Worm (Caenorhabditis elegans): ENCODE data around the gene kvs-3.

kvs-3 gene

DNA sequence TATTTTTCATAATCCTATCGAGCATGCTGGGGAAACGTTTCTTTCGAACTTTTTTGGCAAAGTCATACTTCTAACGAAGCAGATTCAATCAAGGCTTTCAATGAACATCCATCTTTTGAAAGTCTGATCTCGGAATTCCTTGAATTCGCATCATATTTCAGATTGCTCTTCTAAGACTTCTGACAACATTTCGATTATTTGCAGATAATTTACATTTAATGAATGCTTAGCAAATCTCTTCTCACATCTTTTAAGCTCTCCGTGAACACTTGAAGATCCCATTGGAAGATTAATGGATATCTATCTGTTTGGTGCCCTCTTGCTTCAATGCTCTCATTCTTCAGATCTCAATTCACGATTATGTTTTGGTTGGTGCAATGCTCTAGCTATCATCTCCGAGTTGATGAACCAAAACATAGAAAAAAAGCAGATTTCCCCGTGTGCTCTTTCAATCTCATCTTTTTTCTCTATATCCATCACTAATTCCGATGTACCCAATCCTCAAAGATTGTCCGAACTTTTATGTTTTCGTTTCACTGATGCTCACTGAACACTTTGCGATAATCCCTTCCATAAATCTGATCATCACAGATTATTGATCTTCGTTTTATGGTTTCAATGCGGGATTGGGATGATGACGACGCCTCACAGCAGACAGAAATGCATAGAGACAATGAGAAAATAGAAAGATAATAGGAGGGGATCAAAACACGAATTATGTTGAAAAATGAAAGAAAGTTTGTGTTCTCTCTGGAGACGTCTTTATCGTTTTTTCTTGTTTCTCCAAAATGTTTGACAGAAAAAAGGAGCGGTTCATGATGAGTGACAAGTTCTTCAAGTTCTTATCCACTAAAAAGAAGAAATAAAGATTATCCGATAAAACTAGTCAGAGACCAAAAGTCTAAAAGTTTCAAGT lies 43.7 kb upstream of the kvs-3 start (continued):
- TF ChIP-seq unc-130 (GFP tag; optimal IDR thresholded peaks at IDR 0.05) (no peak), nhr-76 (tag; optimal IDR thresholded peaks at IDR 0.05) (no peak), T26A8.4 (GFP tag; IDR thresholded peaks at IDR 0.05) (no peak), lsy-2 (tag; optimal IDR thresholded peaks at IDR 0.05) (no peak), nhr-42 (GFP tag; IDR thresholded peaks at IDR 0.05) (no peak), ceh-20 (GFP tag; IDR thresholded peaks at IDR 0.05) (peak; percentile 21; the same call in 1 of the 2 replicates), mdl-1 (tag; optimal IDR thresholded peaks at IDR 0.05) (peak in 1 of 2 experiments; percentile 52), Y48G9A.11 (GFP tag; IDR thresholded peaks at IDR 0.05) (no peak), zag-1 (tag; optimal IDR thresholded peaks at IDR 0.05) (no peak), snpc-4 (tag; optimal IDR thresholded peaks at IDR 0.05) (no peak), Y105C5A.15 (GFP tag; IDR thresholded peaks at IDR 0.05) (no peak), ZK337.2 (GFP tag; IDR thresholded peaks at IDR 0.05) (no peak), F49E8.2 (tag; optimal IDR thresholded peaks at IDR 0.05; ENCODE audit: borderline replicate concordance) (no peak), madf-5 (GFP tag; IDR thresholded peaks at IDR 0.05) (no peak)

DNA sequence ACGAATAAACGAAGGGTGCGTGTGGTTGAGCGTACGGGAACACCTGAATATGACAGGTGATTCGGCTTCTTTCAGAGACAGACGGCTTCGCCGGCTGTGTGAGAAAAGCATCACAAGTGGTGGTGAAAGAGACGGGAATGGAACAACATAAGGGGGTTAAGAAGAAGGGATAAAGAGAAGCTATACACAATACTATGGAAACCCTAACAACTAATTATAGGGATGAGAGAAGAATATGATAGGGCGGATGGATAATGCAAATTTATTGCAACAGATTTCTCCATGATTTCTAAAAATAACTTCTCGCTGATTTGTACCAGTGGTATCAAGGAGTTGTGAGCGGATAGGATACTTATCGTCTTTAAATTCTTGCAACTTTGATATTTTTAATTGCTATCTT lies 36.0 kb upstream of the kvs-3 start, which contains the start of gene hlh-10:
Gene hlh-10 (minus strand): TSS at position 101 of the 400 bp plus-strand sequence.
- no peak for TF ChIP-seq unc-39 (tag; optimal IDR thresholded peaks at IDR 0.05)
- TF ChIP-seq madf-5 (GFP tag; IDR thresholded peaks at IDR 0.05), result no peak
- no peak for TF ChIP-seq ceh-62 (tag; optimal IDR thresholded peaks at IDR 0.05)
- no peak for TF ChIP-seq hlh-11 (tag; optimal IDR thresholded peaks at IDR 0.05)
- TF ChIP-seq arid-1 (GFP tag; conservative IDR thresholded peaks at IDR 0.05), result no peak
- TF ChIP-seq mes-2 (tag; optimal IDR thresholded peaks at IDR 0.05; ENCODE audit: poor library complexity, severe bottlenecking), result no peak
- TF ChIP-seq fos-1 (tag; optimal IDR thresholded peaks at IDR 0.05), result no peak
- TF ChIP-seq ces-1 (GFP tag; optimal IDR thresholded peaks at IDR 0.05), result no peak
- TF ChIP-seq nhr-41 (GFP tag; IDR thresholded peaks at IDR 0.05), result no peak
- TF ChIP-seq F44E2.7 (GFP tag; IDR thresholded peaks at IDR 0.05), result no peak
- TF ChIP-seq Y75B8A.6 (GFP tag; IDR thresholded peaks at IDR 0.05), result no peak
- TF ChIP-seq lin-15B (tag; optimal IDR thresholded peaks at IDR 0.05), result no peak

DNA sequence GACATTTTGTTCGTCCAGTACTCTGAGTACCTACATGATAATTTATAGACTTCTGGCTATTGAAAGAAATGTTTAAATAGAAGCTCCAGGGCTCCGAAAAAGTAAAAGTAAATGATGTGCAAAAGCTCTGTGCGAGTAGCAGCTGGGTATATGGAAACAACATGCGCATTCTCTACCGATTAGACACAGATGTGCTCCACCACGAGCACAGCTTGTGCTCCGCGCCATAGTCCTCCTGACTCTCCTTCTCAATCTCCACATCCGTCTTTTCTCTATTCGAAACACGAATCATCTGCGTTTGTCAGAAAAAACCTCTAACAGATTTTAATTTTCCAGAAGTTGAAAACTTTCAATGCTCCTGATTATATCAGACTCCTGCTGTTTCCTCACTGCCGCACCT lies 34.7 kb upstream of the kvs-3 start:
- no peak for TF ChIP-seq pqm-1 (tag; optimal IDR thresholded peaks at IDR 0.05)
- no peak for TF ChIP-seq fos-1 (tag; optimal IDR thresholded peaks at IDR 0.05)
- no peak for TF ChIP-seq gei-8 (GFP tag; optimal IDR thresholded peaks at IDR 0.05)
- no peak for TF ChIP-seq mdt-29 (GFP tag; IDR thresholded peaks at IDR 0.05)
- no peak for TF ChIP-seq daf-8 (GFP tag; IDR thresholded peaks at IDR 0.05)
- no peak for TF ChIP-seq ama-1 (optimal IDR thresholded peaks at IDR 0.05)
- TF ChIP-seq nhr-6 (tag; optimal IDR thresholded peaks at IDR 0.05), result no peak
- TF ChIP-seq Y5F2A.4 (GFP tag; optimal IDR thresholded peaks at IDR 0.05), result no peak
- no peak for TF ChIP-seq egl-27 (tag; optimal IDR thresholded peaks at IDR 0.05)
- TF ChIP-seq ceh-28 (tag; optimal IDR thresholded peaks at IDR 0.05), result no peak
- TF ChIP-seq arid-1 (GFP tag; conservative IDR thresholded peaks at IDR 0.05), result no peak

DNA sequence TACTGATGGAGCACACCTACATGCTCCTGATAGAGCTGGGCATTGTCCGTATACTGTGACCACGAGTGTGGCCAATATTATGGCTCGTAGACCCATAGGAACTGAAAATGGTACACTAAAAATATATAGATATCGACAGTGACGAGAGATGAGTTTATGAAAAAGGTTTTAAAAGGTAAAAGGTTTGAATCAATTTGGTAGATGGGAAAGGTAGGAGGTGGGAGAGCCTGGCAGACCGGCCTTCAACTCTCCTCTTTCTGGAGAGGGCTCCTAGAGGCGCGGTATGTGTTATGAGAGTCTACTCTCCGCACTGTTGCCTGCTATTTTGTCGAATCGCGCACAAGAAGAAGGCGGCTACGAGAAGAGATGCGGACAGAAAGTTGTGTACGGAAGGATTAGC lies 30.7 kb upstream of the kvs-3 start, which contains the start of gene lron-2:
Gene lron-2 (minus strand): TSS at position 101 of the 400 bp plus-strand sequence.
- no peak for TF ChIP-seq zip-11 (GFP tag; IDR thresholded peaks at IDR 0.05)
- no peak for TF ChIP-seq zfp-2 (tag; optimal IDR thresholded peaks at IDR 0.05)
- TF ChIP-seq F49E8.2 (tag; optimal IDR thresholded peaks at IDR 0.05; ENCODE audit: borderline replicate concordance), result no peak
- TF ChIP-seq tag-97 (GFP tag; IDR thresholded peaks at IDR 0.05), result no peak
- TF ChIP-seq nhr-237 (tag; optimal IDR thresholded peaks at IDR 0.05), result no peak
- no peak for TF ChIP-seq zfp-3 (GFP tag; conservative IDR thresholded peaks at IDR 0.05)
- TF ChIP-seq lin-29 (GFP tag; IDR thresholded peaks at IDR 0.05), result no peak
- TF ChIP-seq unc-62 (GFP tag; optimal IDR thresholded peaks at IDR 0.05 in 1 of 2), result no peak
- TF ChIP-seq unc-62 (tag; optimal IDR thresholded peaks at IDR 0.05), result no peak
- TF ChIP-seq nhr-77 (tag; optimal IDR thresholded peaks at IDR 0.05), result no peak
- no peak for TF ChIP-seq set-16 (GFP tag; IDR thresholded peaks at IDR 0.05)
- TF ChIP-seq R02D3.7 (tag; optimal IDR thresholded peaks at IDR 0.05), result no peak
- TF ChIP-seq mes-2 (tag; optimal IDR thresholded peaks at IDR 0.05; ENCODE audit: poor library complexity, severe bottlenecking), result no peak

Measured in whole organism, L4 larva.